Worm (Caenorhabditis elegans): ENCODE measurements around the gene K06H6.2.

The K06H6.2 gene

DNA sequence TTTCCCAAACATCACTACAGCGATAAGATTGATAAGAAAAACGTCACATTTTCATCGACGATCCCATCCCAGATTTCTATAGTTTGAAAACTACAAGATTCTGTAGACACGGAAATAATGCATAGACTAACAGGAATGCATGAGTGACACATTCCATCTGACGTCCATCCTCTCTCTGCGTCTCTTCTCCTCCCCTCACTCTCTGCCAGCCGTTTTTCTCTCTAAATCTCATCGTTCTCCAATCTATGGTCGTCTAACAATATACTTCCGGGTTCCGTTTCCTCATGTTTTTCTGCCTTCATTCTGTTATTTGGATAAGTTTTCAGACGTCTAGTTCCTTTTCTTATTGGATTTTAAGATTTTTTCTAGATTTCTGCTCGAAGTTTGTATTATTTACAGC is 33.5 kb downstream of the K06H6.2 start, which contains the start of gene F48G7.4 (continued):
- TF ChIP-seq hmg-1.1 (GFP tag; IDR thresholded peaks at IDR 0.05) (peak; percentile 56; the same call in 1 of the 2 replicates), dmd-9 (GFP tag; IDR thresholded peaks at IDR 0.05) (no peak), D1046.2 (GFP tag; IDR thresholded peaks at IDR 0.05) (no peak), mdl-1 (tag; optimal IDR thresholded peaks at IDR 0.05) (peak in 1 of 2 experiments; percentile 60), mes-2 (tag; optimal IDR thresholded peaks at IDR 0.05; ENCODE audit: poor library complexity, severe bottlenecking) (peak; percentile 56), vab-7 (GFP tag; IDR thresholded peaks at IDR 0.05) (no peak), ceh-44 (GFP tag; IDR thresholded peaks at IDR 0.05) (no peak), lin-29 (GFP tag; IDR thresholded peaks at IDR 0.05) (no peak), mxl-3 (GFP tag; optimal IDR thresholded peaks at IDR 0.05) (no peak), ama-1 (optimal IDR thresholded peaks at IDR 0.05) (no peak), nhr-111 (GFP tag; optimal IDR thresholded peaks at IDR 0.05) (no peak), nhr-6 (tag; optimal IDR thresholded peaks at IDR 0.05) (peak; percentile 30), hlh-11 (tag; optimal IDR thresholded peaks at IDR 0.05) (peak; percentile 71), hif-1 (tag; optimal IDR thresholded peaks at IDR 0.05) (peak in 1 of 2 experiments; percentile 26), cey-2 (tag; optimal IDR thresholded peaks at IDR 0.05; ENCODE audit: borderline replicate concordance, insufficient read depth) (no peak), nhr-10 (tag; optimal IDR thresholded peaks at IDR 0.05) (no peak), daf-19 (GFP tag; conservative IDR thresholded peaks at IDR 0.05) (no peak), lin-15B (tag; optimal IDR thresholded peaks at IDR 0.05) (no peak), nhr-28 (tag; optimal IDR thresholded peaks at IDR 0.05) (peak; percentile 74), gei-8 (GFP tag; optimal IDR thresholded peaks at IDR 0.05) (no peak), F37D6.2 (tag; optimal IDR thresholded peaks at IDR 0.05) (peak; percentile 15), nhr-11 (tag; optimal IDR thresholded peaks at IDR 0.05) (peak; percentile 18), nhr-77 (tag; optimal IDR thresholded peaks at IDR 0.05) (no peak), ceh-82 (tag; optimal IDR thresholded peaks at IDR 0.05) (no peak), arid-1 (GFP tag; conservative IDR thresholded peaks at IDR 0.05) (no peak), Y105C5A.15 (GFP tag; IDR thresholded peaks at IDR 0.05) (no peak), dmd-8 (GFP tag; IDR thresholded peaks at IDR 0.05) (no peak), spr-3 (GFP tag; optimal IDR thresholded peaks at IDR 0.05) (no peak), nhr-237 (tag; optimal IDR thresholded peaks at IDR 0.05) (no peak), nhr-48 (tag; optimal IDR thresholded peaks at IDR 0.05) (peak; percentile 24), unc-130 (GFP tag; optimal IDR thresholded peaks at IDR 0.05) (no peak), nhr-76 (tag; optimal IDR thresholded peaks at IDR 0.05) (no peak), saeg-2 (GFP tag; IDR thresholded peaks at IDR 0.05) (no peak), zip-11 (GFP tag; IDR thresholded peaks at IDR 0.05) (no peak), daf-16 (GFP tag; optimal IDR thresholded peaks at IDR 0.05) (no peak), daf-16 (tag; optimal IDR thresholded peaks at IDR 0.05) (no peak), ceh-62 (tag; optimal IDR thresholded peaks at IDR 0.05) (no peak), attf-4 (tag; optimal IDR thresholded peaks at IDR 0.05) (no peak), zfp-2 (tag; optimal IDR thresholded peaks at IDR 0.05) (no peak), T20F7.1 (GFP tag; optimal IDR thresholded peaks at IDR 0.05) (no peak), ctbp-1 (GFP tag; IDR thresholded peaks at IDR 0.05) (no peak), hlh-30 (tag; optimal IDR thresholded peaks at IDR 0.05; ENCODE audit: insufficient read depth) (peak; percentile 79), fos-1 (tag; optimal IDR thresholded peaks at IDR 0.05) (no peak), nhr-41 (GFP tag; IDR thresholded peaks at IDR 0.05) (no peak), lin-13 (GFP tag; optimal IDR thresholded peaks at IDR 0.05) (no peak), ceh-32 (tag; optimal IDR thresholded peaks at IDR 0.05; ENCODE audit: poor library complexity) (no peak), ceh-20 (GFP tag; IDR thresholded peaks at IDR 0.05) (peak; percentile 60; the same call in 1 of the 2 replicates), lin-1 (GFP tag; IDR thresholded peaks at IDR 0.05) (no peak), duxl-1 (tag; optimal IDR thresholded peaks at IDR 0.05; ENCODE audit: poor library complexity) (peak; percentile 50), ZK546.5 (tag; optimal IDR thresholded peaks at IDR 0.05) (no peak), jun-1 (tag; optimal IDR thresholded peaks at IDR 0.05) (no peak), madf-5 (GFP tag; IDR thresholded peaks at IDR 0.05) (no peak)

All from whole organism, L4 larva.